Worm (Caenorhabditis elegans) whole organism, L2 larva: Measurements from ENCODE around the gene C05E11.7.

ENCODE experiments used
- C34F6.9 ChIP-seq: fragments of 150-350 bp; optimal IDR thresholded peaks from 2 replicates; lab custom pipeline; 2014; ENCODE audit warnings: missing biosample characterization, missing genetic modification characterization
- R02D3.7 ChIP-seq: fragments of 150-350 bp; optimal IDR thresholded peaks from 2 replicates; lab custom pipeline; 2014; ENCODE audit warnings: missing biosample characterization, missing genetic modification characterization
- ama-1 ChIP-seq: fragments of 150-350 bp; optimal IDR thresholded peaks from 2 replicates; lab custom pipeline; 2018; ENCODE audit warnings: inconsistent platforms
- elt-1 ChIP-seq: fragments of 150-350 bp; optimal IDR thresholded peaks from 2 replicates; lab custom pipeline; 2014; ENCODE audit warnings: missing biosample characterization, missing genetic modification characterization
- mbf-1 ChIP-seq: sonication (generic microtip); optimal IDR thresholded peaks from 2 replicates; lab custom pipeline; 2017; ENCODE audit warnings: missing biosample characterization, missing genetic modification characterization
- nhr-12 ChIP-seq: fragments of 150-350 bp; optimal IDR thresholded peaks from 2 replicates; lab custom pipeline; 2014; ENCODE audit warnings: missing biosample characterization, missing genetic modification characterization
- sma-9 ChIP-seq, 2 experiments: fragments of 150-350 bp in 1 of 2; sonication (generic microtip) in 1 of 2; optimal IDR thresholded peaks; 2 replicates each; lab custom pipeline; 2014 to 2016; ENCODE audit warnings: missing genetic modification characterization in 2 of 2, mild to moderate bottlenecking in 1 of 2, missing biosample characterization in 1 of 2, missing compliant biosample characterization in 1 of 2, missing genetic modification reagents in 1 of 2, moderate library complexity in 1 of 2
- snpc-4 ChIP-seq: fragments of 150-350 bp; optimal IDR thresholded peaks from 2 replicates; lab custom pipeline; 2014; ENCODE audit warnings: missing biosample characterization, missing genetic modification characterization
- ztf-11 ChIP-seq: sonication (generic microtip); optimal IDR thresholded peaks from 2 replicates; lab custom pipeline; 2017; ENCODE audit warnings: missing biosample characterization, missing genetic modification characterization
- ztf-4 ChIP-seq: fragments of 150-350 bp; optimal IDR thresholded peaks from 2 replicates; lab custom pipeline; 2014; ENCODE audit warnings: missing biosample characterization, missing genetic modification characterization

DNA sequence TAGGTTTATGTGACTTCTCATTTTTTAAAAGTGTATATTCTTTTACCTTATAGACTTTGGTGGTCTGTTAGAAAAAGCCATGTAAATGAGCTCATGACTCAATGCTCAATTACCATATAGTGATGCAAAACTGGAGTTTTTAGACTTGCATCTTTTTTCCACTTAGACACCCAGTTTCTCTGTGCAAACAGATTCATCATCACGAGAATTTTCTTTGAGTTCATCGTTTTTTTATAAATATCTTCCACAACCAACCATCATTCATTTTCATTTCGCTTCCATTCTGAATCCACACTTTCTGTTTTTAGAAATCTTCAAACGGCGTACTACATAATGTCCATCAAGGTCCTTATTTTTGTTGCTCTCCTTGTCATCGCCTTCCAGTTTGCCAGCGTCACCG is 40.9 kb downstream of the C05E11.7 start, which contains the start of gene C07A12.2:
- TF ChIP-seq sma-9 (GFP tag; optimal IDR thresholded peaks at IDR 0.05; lab: Kevin White, UChicago): no peak
- no peak for TF ChIP-seq sma-9 (tag; optimal IDR thresholded peaks at IDR 0.05; lab: Kevin White, UChicago)
- no peak for TF ChIP-seq snpc-4 (tag; lab: Kevin White, UChicago)
- TF ChIP-seq R02D3.7 (tag; lab: Kevin White, UChicago): no peak
- TF ChIP-seq ama-1: no peak
- TF ChIP-seq ztf-11 (tag; lab: Kevin White, UChicago): no peak
- no peak for TF ChIP-seq nhr-12 (tag; lab: Kevin White, UChicago)
- TF ChIP-seq C34F6.9: no peak
- no peak for TF ChIP-seq ztf-4 (tag; lab: Kevin White, UChicago)
- no peak for TF ChIP-seq elt-1 (tag; lab: Kevin White, UChicago)
- no peak for TF ChIP-seq mbf-1 (tag; lab: Kevin White, UChicago)
